Fruit fly (Drosophila melanogaster): ENCODE measurements around the gene CG8892.

DNA sequence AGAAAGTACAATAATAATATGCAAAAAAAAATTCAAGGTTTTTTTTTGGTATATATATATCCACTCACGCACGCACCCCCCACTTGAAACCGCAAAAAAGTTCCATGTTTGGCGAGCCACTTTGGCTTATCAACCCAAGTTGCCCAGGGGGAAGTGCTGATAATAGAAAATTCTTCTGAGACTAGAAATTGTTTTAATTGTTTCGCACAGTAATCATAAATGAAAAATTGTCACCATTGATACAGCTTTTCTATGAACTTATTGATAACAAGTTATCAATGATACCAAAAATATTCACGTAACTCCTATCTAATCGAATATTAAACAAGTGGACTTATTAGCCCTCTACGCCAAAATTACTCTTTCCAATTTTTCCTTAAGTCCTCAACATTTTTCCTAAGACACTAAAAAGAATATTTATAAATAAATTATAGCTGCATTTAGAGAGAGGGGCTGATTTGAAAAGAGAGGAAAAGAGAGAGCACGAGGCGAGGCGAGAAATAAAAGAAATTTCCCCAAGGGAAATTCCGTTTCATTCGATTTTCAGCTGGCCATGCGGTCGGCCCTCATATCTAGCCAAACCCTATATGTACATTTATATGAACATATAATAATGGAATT, 17.3 kb upstream of the CG8892 start:
- TF ChIP-seq EcR (GFP tag; optimal IDR thresholded peaks at IDR 0.05) (no peak), CG8478 (optimal IDR thresholded peaks at IDR 0.05) (no peak), psq (optimal IDR thresholded peaks at IDR 0.05) (no peak)

Data from whole organism.